Worm (Caenorhabditis elegans) whole organism, late embryonic: Measurements from ENCODE around the gene pqn-2.

Experiments
- C08G9.2 ChIP-seq: sonication (generic microtip); optimal IDR thresholded peaks from 2 replicates; lab custom pipeline; 2016; ENCODE audit warnings: mild to moderate bottlenecking, missing genetic modification characterization, moderate library complexity, missing compliant biosample characterization
- C38D4.7 ChIP-seq: fragments of 200-800 bp; sonication (Bioruptor generic); optimal IDR thresholded peaks from 2 replicates; lab custom pipeline; 2018; ENCODE audit warnings: mild to moderate bottlenecking, missing genetic modification characterization, moderate library complexity, missing compliant biosample characterization
- F13H6.1 ChIP-seq: sonication (generic microtip); optimal IDR thresholded peaks from 2 replicates; lab custom pipeline; 2016; ENCODE audit warnings: missing genetic modification characterization, missing compliant biosample characterization
- ahr-1 ChIP-seq: sonication (generic microtip); optimal IDR thresholded peaks from 2 replicates; lab custom pipeline; 2016; ENCODE audit warnings: missing genetic modification characterization, missing compliant biosample characterization
- ceh-14 ChIP-seq: sonication (generic microtip); optimal IDR thresholded peaks from 2 replicates; lab custom pipeline; 2016; ENCODE audit warnings: missing genotype, missing genetic modification characterization, missing compliant biosample characterization
- ceh-18 ChIP-seq: sonication (generic microtip); optimal IDR thresholded peaks from 2 replicates; lab custom pipeline; 2016; ENCODE audit warnings: missing genetic modification characterization, missing compliant biosample characterization
- ceh-19 ChIP-seq: fragments of 200-800 bp; sonication (Bioruptor generic); optimal IDR thresholded peaks from 2 replicates; lab custom pipeline; 2018; ENCODE audit warnings: mild to moderate bottlenecking, missing genetic modification characterization, missing compliant biosample characterization
- ceh-2 ChIP-seq: sonication (generic microtip); optimal IDR thresholded peaks from 2 replicates; lab custom pipeline; 2016; ENCODE audit warnings: missing genotype, missing genetic modification characterization, missing compliant biosample characterization
- ceh-22 ChIP-seq: sonication (generic microtip); optimal IDR thresholded peaks from 2 replicates; lab custom pipeline; 2017; ENCODE audit warnings: missing biosample characterization, missing genetic modification characterization
- ceh-31 ChIP-seq: sonication (generic microtip); optimal IDR thresholded peaks from 2 replicates; lab custom pipeline; 2016; ENCODE audit warnings: missing genetic modification characterization, missing compliant biosample characterization
- ceh-34 ChIP-seq: sonication (generic microtip); optimal IDR thresholded peaks from 2 replicates; lab custom pipeline; 2016; ENCODE audit warnings: mild to moderate bottlenecking, missing genetic modification characterization, missing compliant biosample characterization
- ceh-45 ChIP-seq: fragments of 200-800 bp; sonication (Bioruptor generic); IDR thresholded peaks from 2 replicates; pipeline ENCODE4 v1.3.6; 2022; ENCODE audit warnings: missing genetic modification reagents, missing genetic modification characterization, missing compliant biosample characterization
- ceh-9 ChIP-seq: sonication (generic microtip); optimal IDR thresholded peaks from 2 replicates; lab custom pipeline; 2016; ENCODE audit warnings: mild to moderate bottlenecking, missing genetic modification characterization, inconsistent platforms, missing compliant biosample characterization
- dmd-4 ChIP-seq: sonication (generic microtip); optimal IDR thresholded peaks from 2 replicates; lab custom pipeline; 2016; ENCODE audit warnings: borderline replicate concordance, missing genetic modification characterization, missing compliant biosample characterization
- dve-1 ChIP-seq: sonication (generic microtip); optimal IDR thresholded peaks from 2 replicates; lab custom pipeline; 2017; ENCODE audit warnings: antibody characterized with exemption, mild to moderate bottlenecking, missing genetic modification characterization, missing compliant biosample characterization
- elt-2 ChIP-seq: sonication (generic microtip); optimal IDR thresholded peaks from 2 replicates; lab custom pipeline; 2016; ENCODE audit warnings: missing genetic modification reagents, missing genetic modification characterization, missing compliant biosample characterization
- ets-4 ChIP-seq: sonication (generic microtip); optimal IDR thresholded peaks from 2 replicates; lab custom pipeline; 2016; ENCODE audit warnings: missing genetic modification characterization, missing compliant biosample characterization
- eyg-1 ChIP-seq: sonication (generic microtip); optimal IDR thresholded peaks from 2 replicates; lab custom pipeline; 2016; ENCODE audit warnings: missing genotype, missing genetic modification characterization, missing compliant biosample characterization
- fax-1 ChIP-seq: sonication (generic microtip); optimal IDR thresholded peaks from 2 replicates; lab custom pipeline; 2016; ENCODE audit warnings: missing genotype, missing genetic modification characterization, missing compliant biosample characterization
- fkh-6 ChIP-seq: sonication (generic microtip); optimal IDR thresholded peaks from 2 replicates; lab custom pipeline; 2016; ENCODE audit warnings: missing genetic modification characterization, missing compliant biosample characterization
- hlh-15 ChIP-seq: sonication (generic microtip); optimal IDR thresholded peaks from 2 replicates; lab custom pipeline; 2016; ENCODE audit warnings: missing genetic modification characterization, missing compliant biosample characterization
- hlh-8 ChIP-seq: sonication (generic microtip); optimal IDR thresholded peaks from 2 replicates; lab custom pipeline; 2016; ENCODE audit warnings: missing genotype, missing genetic modification characterization, missing compliant biosample characterization
- lim-6 ChIP-seq: sonication (generic microtip); optimal IDR thresholded peaks from 2 replicates; lab custom pipeline; 2016; ENCODE audit warnings: missing genetic modification characterization, missing compliant biosample characterization
- madf-2 ChIP-seq: sonication (generic microtip); optimal IDR thresholded peaks from 2 replicates; lab custom pipeline; 2017; ENCODE audit warnings: missing genetic modification characterization, missing compliant biosample characterization
- mec-3 ChIP-seq: sonication (generic microtip); optimal IDR thresholded peaks from 2 replicates; lab custom pipeline; 2016; ENCODE audit warnings: borderline replicate concordance, missing genetic modification characterization, missing compliant biosample characterization
- nfya-1 ChIP-seq: sonication (generic microtip); optimal IDR thresholded peaks from 2 replicates; lab custom pipeline; 2017; ENCODE audit warnings: missing genetic modification characterization, mild to moderate bottlenecking, missing compliant biosample characterization, antibody characterized with exemption, moderate library complexity
- nhr-232 ChIP-seq: sonication (generic microtip); optimal IDR thresholded peaks from 2 replicates; lab custom pipeline; 2016; ENCODE audit warnings: missing genetic modification characterization, missing compliant biosample characterization
- odd-2 ChIP-seq: sonication (generic microtip); optimal IDR thresholded peaks from 2 replicates; lab custom pipeline; 2017; ENCODE audit warnings: antibody characterized with exemption, mild to moderate bottlenecking, missing genetic modification characterization, missing compliant biosample characterization
- pag-3 ChIP-seq: sonication (generic microtip); optimal IDR thresholded peaks from 2 replicates; lab custom pipeline; 2016; ENCODE audit warnings: missing compliant biosample characterization, missing genetic modification characterization, borderline replicate concordance
- pax-1 ChIP-seq: fragments of 150-350 bp; optimal IDR thresholded peaks from 2 replicates; lab custom pipeline; 2014; ENCODE audit warnings: missing biosample characterization, missing genetic modification characterization
- pha-2 ChIP-seq: sonication (generic microtip); optimal IDR thresholded peaks from 2 replicates; lab custom pipeline; 2017; ENCODE audit warnings: mild to moderate bottlenecking, missing genetic modification characterization, missing compliant biosample characterization
- pha-4 ChIP-seq: fragments of 150-350 bp; optimal IDR thresholded peaks from 2 replicates; lab custom pipeline; 2018; ENCODE audit warnings: missing biosample characterization, missing genetic modification reagents, missing genetic modification characterization
- pros-1 ChIP-seq: fragments of 150-350 bp; optimal IDR thresholded peaks from 2 replicates; lab custom pipeline; 2014; ENCODE audit warnings: missing biosample characterization, missing genetic modification reagents, missing genetic modification characterization
- ref-2 ChIP-seq: sonication (generic microtip); optimal IDR thresholded peaks from 2 replicates; lab custom pipeline; 2016; ENCODE audit warnings: missing genetic modification characterization, missing compliant biosample characterization
- rnt-1 ChIP-seq: sonication (generic microtip); optimal IDR thresholded peaks from 2 replicates; lab custom pipeline; 2016; ENCODE audit warnings: missing genetic modification characterization, missing compliant biosample characterization
- sdc-2 ChIP-seq: sonication (generic microtip); optimal IDR thresholded peaks from 2 replicates; lab custom pipeline; 2016; ENCODE audit warnings: missing genotype, missing genetic modification characterization, missing compliant biosample characterization
- syd-9 ChIP-seq: sonication (generic microtip); optimal IDR thresholded peaks from 2 replicates; lab custom pipeline; 2016; ENCODE audit warnings: mild to moderate bottlenecking, missing genetic modification characterization, moderate library complexity, missing compliant biosample characterization
- tbx-2 ChIP-seq: sonication (generic microtip); optimal IDR thresholded peaks from 2 replicates; lab custom pipeline; 2016; ENCODE audit warnings: missing genetic modification characterization, missing compliant biosample characterization
- tbx-7 ChIP-seq: sonication (generic microtip); optimal IDR thresholded peaks from 2 replicates; lab custom pipeline; 2016; ENCODE audit warnings: missing genotype, missing genetic modification characterization, missing compliant biosample characterization
- ttx-3 ChIP-seq: sonication (generic microtip); optimal IDR thresholded peaks from 2 replicates; lab custom pipeline; 2016; ENCODE audit warnings: missing genetic modification reagents, missing genetic modification characterization, missing compliant biosample characterization
- unc-42 ChIP-seq: sonication (generic microtip); optimal IDR thresholded peaks from 2 replicates; lab custom pipeline; 2016; ENCODE audit warnings: missing genotype, missing genetic modification characterization, missing compliant biosample characterization
- unc-86 ChIP-seq: sonication (generic microtip); optimal IDR thresholded peaks from 2 replicates; lab custom pipeline; 2016; ENCODE audit warnings: missing genetic modification characterization, missing compliant biosample characterization
- zip-5 ChIP-seq: sonication (generic microtip); optimal IDR thresholded peaks from 2 replicates; lab custom pipeline; 2016; ENCODE audit warnings: missing genetic modification characterization, missing compliant biosample characterization
- ztf-16 ChIP-seq: sonication (generic microtip); optimal IDR thresholded peaks from 2 replicates; lab custom pipeline; 2017; ENCODE audit warnings: missing genetic modification characterization, missing compliant biosample characterization

pqn-2 gene

DNA sequence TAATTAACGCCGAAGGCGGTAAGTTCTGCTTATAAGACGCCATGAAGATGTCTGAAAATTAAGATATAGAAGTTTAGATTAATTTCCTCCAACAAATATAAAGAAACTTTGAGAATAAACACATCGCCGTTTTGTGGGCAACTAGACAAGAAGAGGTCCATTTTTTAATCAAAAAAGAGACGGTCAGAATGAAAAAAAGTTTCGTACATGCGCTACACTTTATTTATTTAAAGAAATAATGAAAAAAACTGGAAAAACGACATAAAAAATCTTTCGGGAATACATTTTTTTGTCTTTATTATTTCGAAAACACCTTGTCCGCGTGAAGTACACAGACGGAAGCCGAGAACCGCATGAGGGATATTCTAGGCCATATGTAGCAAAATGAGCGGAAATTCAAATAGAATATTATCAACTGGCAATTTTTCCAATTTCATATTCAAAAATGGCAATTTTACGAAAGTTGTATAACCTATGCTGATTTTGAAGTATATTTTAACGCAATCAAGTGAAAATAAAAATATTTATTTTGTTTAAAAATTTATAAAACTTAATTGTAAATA, 26.4 kb upstream of the pqn-2 start, which contains the start of gene sluh-7:
Gene sluh-7, minus strand, starts transcription at position 51 of the 563 bp plus-strand sequence.
- peak; percentile 49 for TF ChIP-seq F13H6.1 (tag; lab: Kevin White, UChicago)
- TF ChIP-seq pax-1 (tag; lab: Kevin White, UChicago) = no peak
- peak; percentile 52 for TF ChIP-seq ahr-1 (tag; lab: Kevin White, UChicago)
- peak; percentile 90 for TF ChIP-seq zip-5 (tag; lab: Kevin White, UChicago)
- no peak for TF ChIP-seq pros-1
- TF ChIP-seq dmd-4 (tag; lab: Kevin White, UChicago) = no peak
- peak; percentile 11 for TF ChIP-seq unc-42 (tag; lab: Kevin White, UChicago)
- no peak for TF ChIP-seq ceh-9 (tag; lab: Kevin White, UChicago)
- TF ChIP-seq C08G9.2 (tag; lab: Kevin White, UChicago) = peak; percentile 98
- peak; percentile 37 for TF ChIP-seq ztf-16 (tag; lab: Kevin White, UChicago)
- TF ChIP-seq C38D4.7 = no peak
- TF ChIP-seq ceh-2 (tag; lab: Kevin White, UChicago) = peak; percentile 96
- peak; percentile 19 for TF ChIP-seq eyg-1 (tag; lab: Kevin White, UChicago)
- no peak for TF ChIP-seq pha-4
- no peak for TF ChIP-seq nhr-232 (tag; lab: Kevin White, UChicago)
- TF ChIP-seq ets-4 = peak; percentile 90
- no peak for TF ChIP-seq pag-3 (tag; lab: Kevin White, UChicago)
- TF ChIP-seq syd-9 (tag; lab: Kevin White, UChicago) = no peak
- TF ChIP-seq madf-2 (tag; lab: Kevin White, UChicago) = no peak
- peak; percentile 96 for TF ChIP-seq ceh-31 (tag; lab: Kevin White, UChicago)
- TF ChIP-seq ceh-22 (tag; lab: Kevin White, UChicago) = no peak
- peak; percentile 91 for TF ChIP-seq hlh-8
- peak; percentile 74 for TF ChIP-seq fax-1 (tag; lab: Kevin White, UChicago)
- peak; percentile 73 for TF ChIP-seq ceh-14
- peak; percentile 68 for TF ChIP-seq unc-86 (tag; lab: Kevin White, UChicago)
- no peak for TF ChIP-seq odd-2 (tag; lab: Kevin White, UChicago)
- peak; percentile 79 for TF ChIP-seq fkh-6 (tag; lab: Kevin White, UChicago)
- TF ChIP-seq hlh-15 = peak; percentile 48
- peak; percentile 52 for TF ChIP-seq ceh-34
- peak; percentile 44 for TF ChIP-seq ttx-3 (tag; lab: Kevin White, UChicago)
- no peak for TF ChIP-seq ceh-19 (GFP tag; lab: Kevin White, UChicago)
- TF ChIP-seq elt-2 (tag; lab: Kevin White, UChicago) = peak; percentile 71
- TF ChIP-seq ceh-18 (tag; lab: Kevin White, UChicago) = peak; percentile 32
- TF ChIP-seq ref-2 (tag; lab: Kevin White, UChicago) = peak; percentile 88
- TF ChIP-seq lim-6 = peak; percentile 72
- peak; percentile 79 for TF ChIP-seq rnt-1 (tag; lab: Kevin White, UChicago)
- TF ChIP-seq tbx-7 (tag; lab: Kevin White, UChicago) = peak; percentile 93
- TF ChIP-seq nfya-1 (tag; lab: Kevin White, UChicago) = peak; percentile 50
- TF ChIP-seq dve-1 (tag; lab: Kevin White, UChicago) = no peak
- TF ChIP-seq ceh-45 (GFP tag; lab: Robert Waterston, UW) = no peak
- peak; percentile 36 for TF ChIP-seq sdc-2 (tag; lab: Kevin White, UChicago)
- peak; percentile 95 for TF ChIP-seq tbx-2 (tag; lab: Kevin White, UChicago)
- peak; percentile 81 for TF ChIP-seq mec-3
- TF ChIP-seq pha-2 (tag; lab: Kevin White, UChicago) = peak; percentile 8
